Worm (Caenorhabditis elegans) whole organism, L4/young adult: Measurements from ENCODE around the gene Y102A11A.1.

ENCODE experiments used
- W03F9.2 ChIP-seq: fragments of 150-350 bp; optimal IDR thresholded peaks from 2 replicates; lab custom pipeline; 2014; ENCODE audit warnings: missing biosample characterization, missing genetic modification characterization
- dao-5 ChIP-seq: sonication (generic microtip); optimal IDR thresholded peaks from 2 replicates; lab custom pipeline; 2016; ENCODE audit warnings: missing genotype, missing genetic modification characterization, moderate library complexity, missing compliant biosample characterization
- him-1 ChIP-seq: sonication (generic microtip); optimal IDR thresholded peaks from 2 replicates; lab custom pipeline; 2016; ENCODE audit warnings: missing genotype, missing genetic modification reagents, missing genetic modification characterization, missing compliant biosample characterization

- no peak for TF ChIP-seq him-1 (tag; lab: Kevin White, UChicago)
- no peak for TF ChIP-seq W03F9.2 (tag; lab: Kevin White, UChicago)
- no peak for TF ChIP-seq dao-5
Measured at ce11 chrX:2042621-2043020, 9.0 kb upstream of the Y102A11A.1 start.
